Worm (Caenorhabditis elegans): ENCODE measurements around the gene unc-1.
A peak's percentile ranks its signal among the peaks of the same experiment; 100 is the strongest.

The unc-1 gene

DNA sequence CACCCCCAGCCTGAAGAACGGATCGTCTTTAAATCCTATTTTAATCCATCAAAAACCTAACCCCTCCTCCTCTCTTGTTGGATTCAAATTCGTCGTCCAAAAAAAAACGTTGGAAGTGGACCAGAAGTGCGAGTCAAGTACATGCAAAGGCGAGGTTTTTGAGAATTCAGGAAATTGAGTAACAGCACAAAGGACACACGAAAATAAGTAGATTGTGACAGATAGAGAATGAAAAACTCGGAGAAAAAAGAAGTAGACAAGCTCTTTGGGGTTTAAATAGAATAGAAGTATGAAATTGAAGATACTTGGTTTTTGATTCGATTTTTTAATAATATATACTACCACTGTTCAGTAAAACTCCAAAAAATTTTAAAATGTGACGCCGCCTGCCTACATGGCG is 47.5 kb downstream of the unc-1 start:
- TF ChIP-seq ama-1 (optimal IDR thresholded peaks at IDR 0.05) = no peak
- TF ChIP-seq egl-5 (tag; optimal IDR thresholded peaks at IDR 0.05) = no peak
- no peak for TF ChIP-seq nhr-67 (tag; optimal IDR thresholded peaks at IDR 0.05)
- TF ChIP-seq nhr-11 (tag; optimal IDR thresholded peaks at IDR 0.05) = no peak
- TF ChIP-seq fkh-10 (GFP tag; optimal IDR thresholded peaks at IDR 0.05) = peak; percentile 74

- no peak for TF ChIP-seq nhr-43 (tag; optimal IDR thresholded peaks at IDR 0.05; ENCODE audit: poor library complexity, severe bottlenecking)
- peak; percentile 50 for TF ChIP-seq elt-2 (tag; optimal IDR thresholded peaks at IDR 0.05)
- no peak for TF ChIP-seq jun-1 (tag; optimal IDR thresholded peaks at IDR 0.05)
- no peak for TF ChIP-seq tbx-2 (tag; optimal IDR thresholded peaks at IDR 0.05)
- TF ChIP-seq ceh-28 (tag; optimal IDR thresholded peaks at IDR 0.05) = no peak
- TF ChIP-seq lin-15B (tag; optimal IDR thresholded peaks at IDR 0.05) = no peak
- no peak for TF ChIP-seq aly-2 (tag; optimal IDR thresholded peaks at IDR 0.05)
- TF ChIP-seq elt-3 (tag; optimal IDR thresholded peaks at IDR 0.05) = no peak
- peak; percentile 46 for TF ChIP-seq pha-4 (tag; optimal IDR thresholded peaks at IDR 0.05)
- no peak for TF ChIP-seq ceh-16 (tag; optimal IDR thresholded peaks at IDR 0.05)
- TF ChIP-seq nhr-11 (tag; optimal IDR thresholded peaks at IDR 0.05) = no peak
- TF ChIP-seq nhr-25 (tag; optimal IDR thresholded peaks at IDR 0.05) = no peak
- peak; percentile 95 for TF ChIP-seq ama-1 (optimal IDR thresholded peaks at IDR 0.05)
- no peak for TF ChIP-seq nhr-23 (tag; optimal IDR thresholded peaks at IDR 0.05)
- TF ChIP-seq mdl-1 (tag; optimal IDR thresholded peaks at IDR 0.05) = no peak
These were observed 49.8 kb downstream of the unc-1 start for ce11 chrX:1012385-1012866.

DNA sequence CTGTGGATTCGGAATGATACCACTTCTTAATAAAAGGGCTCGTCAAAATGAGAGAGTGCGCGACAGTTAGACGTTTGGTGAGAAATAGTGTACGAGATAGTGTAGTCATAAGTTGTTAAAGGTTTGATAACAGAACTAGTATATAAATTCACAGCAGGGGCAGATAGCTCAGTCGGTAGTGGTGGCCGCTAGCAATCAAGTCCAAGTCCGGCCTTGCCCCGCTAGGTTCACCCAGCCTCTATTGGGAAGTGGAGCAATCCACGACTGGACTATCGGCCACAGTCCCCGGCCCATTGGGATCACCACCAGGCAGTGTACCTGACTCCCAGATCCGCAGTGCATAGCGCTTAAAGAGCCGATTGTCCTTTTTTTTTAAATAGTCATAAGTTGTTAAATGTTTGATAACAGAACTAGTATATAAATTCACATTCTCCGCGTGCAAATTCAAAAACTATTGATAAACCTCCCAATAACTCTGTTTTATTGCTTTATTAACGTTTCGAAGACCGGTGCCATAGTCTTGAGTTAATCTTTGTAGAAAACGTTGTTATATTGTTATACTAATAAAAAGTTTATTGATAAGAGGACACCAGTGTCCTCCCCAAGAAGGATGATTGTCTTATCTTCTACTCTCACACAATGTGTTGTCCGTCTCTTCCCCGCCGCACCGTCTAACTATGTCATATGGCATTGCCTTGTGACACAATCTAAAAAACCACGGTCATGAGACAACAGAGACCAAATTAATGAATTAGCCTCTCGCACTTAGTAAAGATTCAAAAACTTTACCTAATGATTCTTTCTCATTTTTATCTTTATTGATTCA is 51.4 kb downstream of the unc-1 start:
- TF ChIP-seq jun-1 (tag; optimal IDR thresholded peaks at IDR 0.05) = peak; percentile 33
- peak; percentile 60 for TF ChIP-seq pqm-1 (tag; optimal IDR thresholded peaks at IDR 0.05)
- peak; percentile 14 for TF ChIP-seq lsy-12 (tag; optimal IDR thresholded peaks at IDR 0.05)
- peak; percentile 41 for TF ChIP-seq nhr-25 (tag; optimal IDR thresholded peaks at IDR 0.05)
- TF ChIP-seq nhr-23 (tag; optimal IDR thresholded peaks at IDR 0.05) = peak; percentile 75
- peak; percentile 22 for TF ChIP-seq snpc-4 (tag; optimal IDR thresholded peaks at IDR 0.05)
- TF ChIP-seq nhr-43 (tag; optimal IDR thresholded peaks at IDR 0.05; ENCODE audit: poor library complexity, severe bottlenecking) = peak; percentile 70
- no peak for TF ChIP-seq ztf-11 (tag; optimal IDR thresholded peaks at IDR 0.05)
- TF ChIP-seq nhr-77 (tag; optimal IDR thresholded peaks at IDR 0.05) = no peak
- TF ChIP-seq nhr-237 (tag; optimal IDR thresholded peaks at IDR 0.05) = no peak
- TF ChIP-seq unc-62 (GFP tag; optimal IDR thresholded peaks at IDR 0.05) = peak; percentile 20
- TF ChIP-seq pha-4 (tag; optimal IDR thresholded peaks at IDR 0.05) = peak; percentile 51
- peak in 1 of 3 experiments; percentile 36 for TF ChIP-seq elt-3 (tag; optimal IDR thresholded peaks at IDR 0.05)
- TF ChIP-seq elt-2 (tag; optimal IDR thresholded peaks at IDR 0.05) = peak; percentile 95
- TF ChIP-seq ama-1 (optimal IDR thresholded peaks at IDR 0.05) = peak; percentile 64
- peak; percentile 43 for TF ChIP-seq ztf-4 (tag; optimal IDR thresholded peaks at IDR 0.05)

- TF ChIP-seq elt-2 (tag; optimal IDR thresholded peaks at IDR 0.05) = peak; percentile 59
- TF ChIP-seq elt-3 (tag; optimal IDR thresholded peaks at IDR 0.05) = no peak
These were observed 52.7 kb downstream of the unc-1 start for ce11 chrX:1009512-1009911.

Measured in whole organism, L3 larva.